Fruit fly (Drosophila melanogaster): ENCODE measurements around the gene GCC88.
A peak's percentile ranks its signal among the peaks of the same experiment; 100 is the strongest.

Gene GCC88

DNA sequence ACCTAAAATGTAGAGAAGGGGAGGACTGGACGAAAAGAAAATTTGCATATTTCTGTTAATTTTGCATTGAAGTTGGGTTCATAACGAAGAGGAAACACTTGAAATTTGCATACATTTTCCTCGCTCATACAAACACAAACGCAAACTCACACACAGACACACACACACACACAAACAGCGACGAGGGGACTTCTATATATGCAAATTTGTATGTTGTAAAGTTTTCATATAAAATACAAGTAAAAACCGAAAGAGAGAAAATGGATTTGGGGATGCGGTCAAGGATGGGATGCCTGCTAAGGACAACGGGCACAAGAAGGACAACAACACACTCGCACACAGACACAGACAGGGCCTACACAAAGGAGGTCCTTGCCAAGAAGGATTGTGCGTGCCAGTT is 27.1 kb upstream of the GCC88 start:
- TF ChIP-seq CG32121 (GFP tag; IDR thresholded peaks at IDR 0.05) = no peak
- no peak for TF ChIP-seq rn (GFP tag; IDR thresholded peaks at IDR 0.05)
- TF ChIP-seq Snoo (tag; optimal IDR thresholded peaks at IDR 0.05) = no peak
- no peak for TF ChIP-seq CG4496 (GFP tag; IDR thresholded peaks at IDR 0.05)
- no peak for TF ChIP-seq D1 (tag; optimal IDR thresholded peaks at IDR 0.05)
- TF ChIP-seq CG17806 (tag; optimal IDR thresholded peaks at IDR 0.05) = no peak

DNA sequence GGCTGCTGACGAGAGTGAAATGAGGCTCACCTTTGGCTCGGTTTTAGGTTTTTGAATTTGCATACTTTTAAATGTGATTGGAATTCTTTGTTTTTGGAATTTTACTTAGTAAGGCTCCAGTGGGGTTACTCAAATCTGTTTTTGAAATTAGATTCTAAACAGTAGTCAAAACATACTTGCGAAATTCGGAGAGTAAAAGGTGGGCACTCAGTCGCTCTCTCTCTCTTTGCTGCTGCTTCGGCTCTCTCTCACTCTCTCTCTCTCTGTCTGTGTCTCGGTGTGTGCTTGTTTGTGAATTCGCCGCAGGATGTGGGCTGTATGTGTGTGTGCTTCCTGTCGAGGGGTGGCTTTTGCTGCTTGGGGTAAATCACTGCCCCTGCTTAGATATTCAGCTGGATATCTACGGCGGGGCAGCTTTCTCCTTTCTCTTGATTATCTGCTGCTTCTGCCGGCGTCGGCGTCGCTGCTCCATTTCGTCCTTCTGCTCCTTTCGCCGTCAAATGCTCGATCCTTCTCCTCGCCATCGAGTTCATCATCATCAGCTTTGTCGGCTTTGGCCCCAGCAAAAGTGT is 24.1 kb upstream of the GCC88 start:
- TF ChIP-seq CG34367 (tag; optimal IDR thresholded peaks at IDR 0.05) (no peak), CG15710 (tag; optimal IDR thresholded peaks at IDR 0.05) (no peak), CG32121 (GFP tag; IDR thresholded peaks at IDR 0.05) (no peak), CG14655 (GFP tag; optimal IDR thresholded peaks at IDR 0.05) (no peak), fd96Ca (GFP tag; IDR thresholded peaks at IDR 0.05) (no peak), Pif1B (GFP tag; optimal IDR thresholded peaks at IDR 0.05) (no peak)

DNA sequence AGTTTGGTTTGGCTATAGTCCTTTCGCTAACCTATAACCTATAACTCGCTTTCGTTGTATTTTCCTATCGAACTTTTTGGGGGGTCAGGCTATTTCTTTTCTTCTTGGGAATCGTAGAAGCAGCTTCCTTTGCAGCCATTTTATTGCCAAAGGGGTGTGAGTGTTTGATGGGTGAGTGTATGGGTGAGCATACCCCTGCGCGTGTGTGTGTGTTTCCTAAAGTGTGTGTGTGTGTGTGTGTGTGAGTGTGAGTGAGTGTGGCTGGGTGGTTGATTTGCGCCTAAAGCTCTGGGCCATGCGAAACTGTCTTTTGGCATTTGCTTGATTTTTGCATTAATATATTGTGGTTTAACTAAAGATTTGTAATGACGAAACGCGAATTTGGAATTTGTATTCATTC is 23.4 kb upstream of the GCC88 start:
- TF ChIP-seq Snoo (tag; optimal IDR thresholded peaks at IDR 0.05) (no peak), gl (tag; optimal IDR thresholded peaks at IDR 0.05) (no peak), Pif1B (GFP tag; optimal IDR thresholded peaks at IDR 0.05) (no peak), D1 (tag; optimal IDR thresholded peaks at IDR 0.05) (no peak), CG17806 (tag; optimal IDR thresholded peaks at IDR 0.05) (no peak), fd96Ca (GFP tag; IDR thresholded peaks at IDR 0.05) (no peak), EcR (GFP tag; optimal IDR thresholded peaks at IDR 0.05) (no peak), Ets98B (GFP tag; IDR thresholded peaks at IDR 0.05) (no peak), CG13204 (GFP tag; optimal IDR thresholded peaks at IDR 0.05) (no peak), CG32121 (GFP tag; IDR thresholded peaks at IDR 0.05) (no peak), rn (GFP tag; IDR thresholded peaks at IDR 0.05) (no peak), CG9948 (tag; optimal IDR thresholded peaks at IDR 0.05) (no peak), CG8159 (tag; optimal IDR thresholded peaks at IDR 0.05) (no peak), CG8301 (tag; optimal IDR thresholded peaks at IDR 0.05) (no peak), CG12605 (GFP tag; IDR thresholded peaks at IDR 0.05) (no peak), CG34367 (tag; optimal IDR thresholded peaks at IDR 0.05) (no peak)

DNA sequence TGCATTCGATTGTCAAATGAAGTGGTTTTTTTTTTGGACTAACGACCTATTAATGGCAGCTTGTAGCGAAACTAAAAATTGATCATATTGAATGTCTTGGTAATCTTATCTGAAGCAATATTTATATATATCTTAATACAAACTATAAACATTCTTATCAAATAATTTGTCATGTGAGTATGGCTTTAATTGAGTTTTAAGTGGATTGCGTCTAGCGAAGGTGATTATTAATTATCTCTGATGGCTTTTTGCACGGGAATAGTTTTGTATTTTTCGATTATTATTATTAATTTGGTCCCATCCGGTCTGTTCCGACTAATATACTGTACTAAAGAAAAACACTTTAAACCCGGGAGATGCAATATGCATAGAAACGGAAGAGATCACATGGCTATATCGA is 16.5 kb upstream of the GCC88 start:
- TF ChIP-seq EcR (GFP tag; optimal IDR thresholded peaks at IDR 0.05) (no peak), CG4496 (GFP tag; IDR thresholded peaks at IDR 0.05) (no peak), gl (tag; optimal IDR thresholded peaks at IDR 0.05) (no peak), CG14655 (GFP tag; optimal IDR thresholded peaks at IDR 0.05) (no peak), D1 (tag; optimal IDR thresholded peaks at IDR 0.05) (no peak), CG8159 (tag; optimal IDR thresholded peaks at IDR 0.05) (no peak), CG15710 (tag; optimal IDR thresholded peaks at IDR 0.05) (no peak), CG17806 (tag; optimal IDR thresholded peaks at IDR 0.05) (no peak), CG9948 (tag; optimal IDR thresholded peaks at IDR 0.05) (no peak), Pif1A (GFP tag; optimal IDR thresholded peaks at IDR 0.05) (no peak), fd96Ca (GFP tag; IDR thresholded peaks at IDR 0.05) (no peak), Snoo (tag; optimal IDR thresholded peaks at IDR 0.05) (no peak), CG10348 (GFP tag; IDR thresholded peaks at IDR 0.05) (no peak)

DNA sequence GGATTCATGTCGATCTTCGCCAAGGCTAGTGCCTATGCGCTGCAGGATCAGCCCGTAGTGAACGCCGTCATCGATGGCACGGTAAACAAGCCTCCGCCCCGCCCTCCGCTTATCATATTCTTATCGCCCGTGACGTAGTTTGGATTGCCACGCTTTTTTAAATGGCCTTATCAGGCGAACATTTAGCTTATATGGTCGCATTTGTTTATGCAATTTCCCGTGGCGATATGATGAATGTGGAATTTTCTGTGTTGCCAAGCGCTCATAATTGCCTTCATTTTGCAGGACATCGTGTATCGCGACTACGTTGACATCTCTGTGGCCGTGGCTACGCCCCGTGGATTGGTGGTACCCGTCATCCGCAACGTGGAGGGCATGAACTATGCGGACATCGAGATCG is 15.4 kb upstream of the GCC88 start:
- TF ChIP-seq CG34367 (tag; optimal IDR thresholded peaks at IDR 0.05) (no peak), Pif1B (GFP tag; optimal IDR thresholded peaks at IDR 0.05) (no peak), CG9948 (tag; optimal IDR thresholded peaks at IDR 0.05) (no peak), CG14655 (GFP tag; optimal IDR thresholded peaks at IDR 0.05) (no peak)

DNA sequence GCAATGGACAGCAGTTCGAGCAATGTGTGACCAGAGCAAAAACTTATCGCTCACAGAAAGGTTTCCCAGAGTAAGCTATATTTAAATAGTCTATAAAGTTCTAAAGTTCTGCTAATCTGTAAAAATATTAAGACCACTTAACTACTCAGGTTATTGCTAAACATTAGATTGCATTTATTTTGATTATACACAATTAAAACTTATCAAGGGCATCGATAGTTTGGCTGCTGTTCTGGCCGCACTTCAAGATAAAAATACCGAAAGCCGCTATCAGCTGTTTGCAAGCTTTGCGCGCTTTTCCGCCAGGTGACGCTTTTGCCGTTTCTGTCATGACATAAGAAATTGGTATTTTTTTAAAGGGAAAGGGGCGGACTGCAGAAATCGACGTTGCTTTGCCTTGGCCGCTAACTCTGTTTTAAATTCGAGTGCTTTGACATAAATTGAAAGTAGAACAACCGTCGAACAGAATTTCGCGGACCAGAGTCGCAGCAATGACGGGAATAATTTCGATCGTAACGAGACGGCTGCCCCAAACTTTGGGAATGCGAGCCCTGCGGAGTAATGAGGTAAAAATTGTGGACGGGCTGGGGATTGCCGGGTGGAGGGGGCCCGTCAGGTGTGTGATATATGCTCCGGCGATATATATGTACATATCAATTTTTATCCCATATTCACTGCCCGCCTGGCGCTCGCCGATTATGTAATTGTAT is 13.7 kb upstream of the GCC88 start, which contains the start of the genes CG17734 and CG5214:
CG17734 (minus strand) TSS at position 49 of the 710 bp plus-strand sequence.
CG5214 (plus strand) TSS at position 352 of the 710 bp plus-strand sequence.
- no peak for TF ChIP-seq CG8301 (tag; optimal IDR thresholded peaks at IDR 0.05)
- no peak for TF ChIP-seq CG32121 (GFP tag; IDR thresholded peaks at IDR 0.05)
- TF ChIP-seq CG14655 (GFP tag; optimal IDR thresholded peaks at IDR 0.05) = no peak
- no peak for TF ChIP-seq rn (GFP tag; IDR thresholded peaks at IDR 0.05)

DNA sequence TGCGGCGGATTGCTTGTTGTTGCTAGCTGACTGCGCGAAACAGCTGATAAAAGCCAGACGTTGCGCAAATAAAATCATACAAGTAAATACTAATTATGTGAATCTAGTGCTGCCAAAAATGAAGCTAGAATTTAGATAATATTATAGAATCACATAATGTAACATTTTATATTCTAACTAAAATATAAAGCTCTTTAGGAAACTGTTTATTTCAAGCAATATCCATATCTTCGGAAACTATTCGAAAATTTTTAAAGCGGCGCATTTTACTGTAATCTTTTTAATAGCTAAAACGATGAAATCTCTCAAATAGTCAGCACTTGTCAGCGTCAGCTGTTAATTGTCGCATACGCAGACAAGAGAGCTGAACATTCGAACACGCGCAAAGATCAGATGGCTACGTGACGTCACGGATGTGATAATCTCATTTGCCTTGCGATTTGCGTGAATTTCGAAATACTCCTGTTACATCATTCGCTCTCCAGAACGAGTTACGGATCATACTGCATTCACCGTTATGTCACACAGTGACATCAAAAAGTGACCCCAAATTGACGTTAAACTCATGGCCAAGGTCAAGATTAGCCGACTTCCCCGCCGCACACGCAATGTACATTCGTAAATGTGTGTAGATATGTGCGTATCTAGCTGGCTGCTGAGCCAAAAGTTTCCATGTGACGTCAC is 12.8 kb upstream of the GCC88 start:
- TF ChIP-seq CG8301 (tag; optimal IDR thresholded peaks at IDR 0.05) (no peak), EcR (GFP tag; optimal IDR thresholded peaks at IDR 0.05) (peak; percentile 17)

Measured in whole organism, pupa.